Worm (Caenorhabditis elegans): ENCODE results near the gene nlf-1.

ce11 chrX:974499-975235 lies 42.7 kb downstream of the nlf-1 start, which contains the start of gene vps-45:
- TF ChIP-seq ama-1 (optimal IDR thresholded peaks at IDR 0.05) (no peak), ama-1 (GFP tag; optimal IDR thresholded peaks at IDR 0.05) (no peak), let-526 (GFP tag; IDR thresholded peaks at IDR 0.05) (no peak), ceh-100 (GFP tag; IDR thresholded peaks at IDR 0.05) (no peak), dpl-1 (GFP tag; optimal IDR thresholded peaks at IDR 0.05) (no peak), dox-1 (GFP tag; IDR thresholded peaks at IDR 0.05) (no peak), lin-26 (GFP tag; IDR thresholded peaks at IDR 0.05) (no peak), lsy-27 (tag; optimal IDR thresholded peaks at IDR 0.05; ENCODE audit: borderline replicate concordance, insufficient read depth) (no peak), cebp-2 (GFP tag; IDR thresholded peaks at IDR 0.05) (no peak), lsl-1 (GFP tag; optimal IDR thresholded peaks at IDR 0.05) (no peak)

Data from whole organism, young adult.